Fruit fly (Drosophila melanogaster): ENCODE results near the gene GstD3.

DNA sequence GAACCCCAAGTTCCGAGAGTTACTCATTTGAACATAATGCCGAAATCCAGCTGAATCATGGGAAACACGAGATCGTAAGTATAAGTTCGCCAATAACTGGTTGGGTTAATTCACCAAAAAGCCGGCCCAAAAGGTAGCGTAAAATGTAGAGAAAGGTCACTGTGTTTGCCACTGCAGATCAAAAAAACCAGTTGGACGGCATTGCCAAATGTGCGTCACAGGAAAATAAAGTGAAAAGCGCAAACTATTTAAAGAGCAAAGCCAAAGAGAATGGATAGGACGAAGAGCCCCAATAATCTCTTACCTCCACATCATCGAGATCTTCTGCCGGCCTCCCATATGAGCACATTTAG lies 2.2 kb upstream of the GstD3 start:
- TF ChIP-seq CG32121 (GFP tag; IDR thresholded peaks at IDR 0.05) (no peak), CG12605 (GFP tag; IDR thresholded peaks at IDR 0.05) (peak; percentile 10; the same call in 1 of the 2 replicates), CG9948 (tag; optimal IDR thresholded peaks at IDR 0.05) (no peak), CG13204 (GFP tag; optimal IDR thresholded peaks at IDR 0.05) (no peak), CG34367 (tag; optimal IDR thresholded peaks at IDR 0.05) (no peak), CG8301 (tag; optimal IDR thresholded peaks at IDR 0.05) (no peak), CG8159 (tag; optimal IDR thresholded peaks at IDR 0.05) (no peak), CG17806 (tag; optimal IDR thresholded peaks at IDR 0.05) (no peak), Pif1B (GFP tag; optimal IDR thresholded peaks at IDR 0.05) (no peak), CG10348 (GFP tag; IDR thresholded peaks at IDR 0.05) (no peak), Snoo (tag; optimal IDR thresholded peaks at IDR 0.05) (no peak), CG14655 (GFP tag; optimal IDR thresholded peaks at IDR 0.05) (no peak)

All from whole organism, pupa.